Worm (Caenorhabditis elegans): ENCODE data around the gene Y69E1A.3.

Y69E1A.3 gene

DNA sequence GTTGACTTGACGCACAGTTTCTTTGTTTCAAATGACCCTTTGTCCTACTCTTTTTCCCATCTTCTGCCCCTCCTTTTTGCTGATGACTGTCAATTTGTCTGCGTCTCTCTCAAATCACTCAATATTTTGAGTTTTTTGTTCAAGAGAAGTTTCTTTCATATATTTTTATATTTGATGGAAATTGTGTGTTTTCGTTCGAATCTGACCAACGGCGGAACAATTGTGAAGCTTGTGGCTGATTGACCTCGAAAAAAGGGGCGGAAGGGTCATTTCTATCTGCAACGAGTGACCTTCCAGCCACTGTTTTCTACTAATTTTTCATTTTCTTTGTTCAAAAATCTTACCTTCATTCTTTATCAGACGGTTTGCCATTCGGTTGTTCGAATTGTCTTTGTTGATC is 26.5 kb downstream of the Y69E1A.3 start:
- no peak for TF ChIP-seq aly-2 (tag; optimal IDR thresholded peaks at IDR 0.05)
- no peak for TF ChIP-seq nhr-23 (tag; optimal IDR thresholded peaks at IDR 0.05)
- peak; percentile 85 for TF ChIP-seq nhr-25 (tag; optimal IDR thresholded peaks at IDR 0.05)
- no peak for TF ChIP-seq ztf-1 (GFP tag; conservative IDR thresholded peaks at IDR 0.05)

- peak; percentile 13 for TF ChIP-seq unc-55 (GFP tag; optimal IDR thresholded peaks at IDR 0.05)
- TF ChIP-seq ztf-11 (tag; optimal IDR thresholded peaks at IDR 0.05): no peak
- peak; percentile 16 for TF ChIP-seq sma-9 (GFP tag; optimal IDR thresholded peaks at IDR 0.05)
- no peak for TF ChIP-seq sma-9 (tag; optimal IDR thresholded peaks at IDR 0.05)
- peak; percentile 49 for TF ChIP-seq C34F6.9 (tag; optimal IDR thresholded peaks at IDR 0.05)
- peak; percentile 75 for TF ChIP-seq F13H6.1 (tag; optimal IDR thresholded peaks at IDR 0.05)
- TF ChIP-seq lsy-2 (tag; optimal IDR thresholded peaks at IDR 0.05): peak in 1 of 2 experiments; percentile 59
- TF ChIP-seq nhr-129 (tag; optimal IDR thresholded peaks at IDR 0.05): peak; percentile 66
- TF ChIP-seq mdl-1 (tag; optimal IDR thresholded peaks at IDR 0.05): no peak
- no peak for TF ChIP-seq nhr-6 (tag; optimal IDR thresholded peaks at IDR 0.05)
- no peak for TF ChIP-seq crh-2 (tag; optimal IDR thresholded peaks at IDR 0.05)
Observed at ce11 chrIV:10979689-10980088, 27.6 kb downstream of the Y69E1A.3 start.

DNA sequence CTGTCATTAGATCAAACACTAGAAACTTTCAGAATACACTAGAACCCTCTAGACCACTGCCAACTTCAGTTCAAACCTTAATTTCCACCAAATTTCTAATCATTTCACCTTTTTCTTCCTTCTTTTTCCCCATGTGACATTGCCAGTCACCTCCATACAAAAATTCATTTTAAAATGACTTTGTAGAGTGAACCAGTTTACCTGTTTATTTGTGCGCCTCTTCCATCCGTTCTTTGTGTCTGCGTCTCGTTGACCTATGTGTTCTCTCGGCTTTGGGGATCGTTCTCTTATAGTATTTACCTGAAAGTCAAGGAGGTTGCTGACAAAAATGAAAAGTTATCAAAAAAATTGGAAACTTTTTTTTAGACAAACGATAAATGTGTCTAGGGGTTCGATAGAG is 28.5 kb downstream of the Y69E1A.3 start:
- TF ChIP-seq nhr-77 (tag; optimal IDR thresholded peaks at IDR 0.05) (no peak), nhr-25 (tag; optimal IDR thresholded peaks at IDR 0.05) (peak; percentile 24)

- TF ChIP-seq sem-4 (tag; optimal IDR thresholded peaks at IDR 0.05) (no peak), Y55F3AM.14 (GFP tag; optimal IDR thresholded peaks at IDR 0.05) (no peak), ztf-11 (tag; optimal IDR thresholded peaks at IDR 0.05) (no peak), unc-62 (GFP tag; optimal IDR thresholded peaks at IDR 0.05) (no peak), nhr-129 (tag; optimal IDR thresholded peaks at IDR 0.05) (no peak), lin-11 (tag; optimal IDR thresholded peaks at IDR 0.05) (no peak), nhr-11 (tag; optimal IDR thresholded peaks at IDR 0.05) (no peak), nhr-21 (tag; optimal IDR thresholded peaks at IDR 0.05) (no peak), mbf-1 (tag; optimal IDR thresholded peaks at IDR 0.05) (no peak), unc-39 (tag; optimal IDR thresholded peaks at IDR 0.05) (no peak), alr-1 (tag; optimal IDR thresholded peaks at IDR 0.05) (no peak), nhr-10 (tag; optimal IDR thresholded peaks at IDR 0.05) (no peak), nhr-25 (tag; optimal IDR thresholded peaks at IDR 0.05) (no peak), ZK546.5 (tag; optimal IDR thresholded peaks at IDR 0.05) (no peak), lin-39 (tag; optimal IDR thresholded peaks at IDR 0.05) (no peak), blmp-1 (tag; optimal IDR thresholded peaks at IDR 0.05; ENCODE audit: insufficient read depth) (no peak), elt-1 (tag; optimal IDR thresholded peaks at IDR 0.05) (no peak), mdl-1 (tag; optimal IDR thresholded peaks at IDR 0.05) (no peak), nhr-6 (tag; optimal IDR thresholded peaks at IDR 0.05) (no peak), ceh-82 (tag; optimal IDR thresholded peaks at IDR 0.05) (no peak)
Observed at ce11 chrIV:10981761-10982160, 29.7 kb downstream of the Y69E1A.3 start, which contains the start of gene Y43E12A.2. TSS of gene Y43E12A.2 (plus strand) at chrIV:10982061.

DNA sequence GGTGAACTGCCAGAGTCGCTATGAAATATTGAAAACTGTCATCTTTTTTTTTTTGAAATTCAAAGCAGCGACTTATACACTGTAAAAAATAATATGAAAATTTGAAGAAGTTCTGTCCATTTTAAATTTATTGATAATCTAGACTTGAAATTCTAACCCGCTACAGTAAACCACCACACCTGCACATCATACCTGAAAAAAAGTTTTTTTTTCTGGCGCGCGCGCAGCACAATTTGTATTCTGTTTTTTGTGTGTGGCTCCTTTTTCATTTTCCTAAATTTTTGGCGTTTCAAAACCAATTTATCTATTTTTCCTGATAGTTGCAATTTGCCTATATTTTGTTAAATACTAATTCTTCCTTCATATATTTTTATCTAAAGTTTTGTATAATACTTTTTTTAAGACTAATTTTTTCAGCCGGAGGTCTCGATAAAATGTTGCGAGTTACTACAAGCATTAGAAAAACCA is 33.5 kb downstream of the Y69E1A.3 start, which contains the start of gene cyb-2.1:
Gene cyb-2.1 (plus strand): TSS at position 418 of the 468 bp plus-strand sequence.
- TF ChIP-seq ama-1 (optimal IDR thresholded peaks at IDR 0.05) (no peak), nhr-23 (tag; optimal IDR thresholded peaks at IDR 0.05) (no peak), crh-2 (tag; optimal IDR thresholded peaks at IDR 0.05) (no peak), mdl-1 (tag; optimal IDR thresholded peaks at IDR 0.05) (no peak), nhr-12 (tag; optimal IDR thresholded peaks at IDR 0.05) (no peak), unc-55 (GFP tag; optimal IDR thresholded peaks at IDR 0.05) (no peak), nhr-77 (tag; optimal IDR thresholded peaks at IDR 0.05) (no peak), Y55F3AM.14 (GFP tag; optimal IDR thresholded peaks at IDR 0.05) (no peak), aly-2 (tag; optimal IDR thresholded peaks at IDR 0.05) (no peak), ztf-4 (tag; optimal IDR thresholded peaks at IDR 0.05) (no peak), F13H6.1 (tag; optimal IDR thresholded peaks at IDR 0.05) (no peak)
